Worm (Caenorhabditis elegans) whole organism, dauer: ENCODE results near the gene F23H12.5.

Experiments used
- unc-62 ChIP-seq: sonication (generic microtip); optimal IDR thresholded peaks from 2 replicates; lab custom pipeline; 2017; ENCODE audit warnings: missing biosample characterization, missing genetic modification reagents, missing genetic modification characterization

Gene F23H12.5

DNA sequence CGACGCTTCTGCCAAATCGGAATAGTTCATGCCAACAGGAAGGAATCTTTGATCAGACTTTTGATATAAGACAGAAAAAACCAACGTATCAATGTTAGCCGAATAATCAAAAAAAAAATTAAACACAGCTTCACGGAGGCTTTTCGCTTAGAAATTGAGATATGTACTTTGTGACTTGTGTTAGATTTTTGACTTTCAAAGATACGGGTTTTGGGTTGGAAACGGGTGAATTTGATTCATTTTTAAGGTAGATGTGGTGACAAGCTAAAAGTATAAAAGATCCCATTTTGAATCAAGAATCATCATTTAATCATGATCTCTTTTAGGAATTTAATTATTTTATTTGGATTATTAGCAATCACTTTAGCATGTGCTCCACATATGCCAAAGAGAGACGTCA, 43.9 kb downstream of the F23H12.5 start, which contains the start of gene K01D12.8:
TSS of gene K01D12.8 (plus strand) at position 301 of the 400 bp plus-strand sequence.
- no peak for TF ChIP-seq unc-62 (GFP tag; lab: Kevin White, UChicago)

DNA sequence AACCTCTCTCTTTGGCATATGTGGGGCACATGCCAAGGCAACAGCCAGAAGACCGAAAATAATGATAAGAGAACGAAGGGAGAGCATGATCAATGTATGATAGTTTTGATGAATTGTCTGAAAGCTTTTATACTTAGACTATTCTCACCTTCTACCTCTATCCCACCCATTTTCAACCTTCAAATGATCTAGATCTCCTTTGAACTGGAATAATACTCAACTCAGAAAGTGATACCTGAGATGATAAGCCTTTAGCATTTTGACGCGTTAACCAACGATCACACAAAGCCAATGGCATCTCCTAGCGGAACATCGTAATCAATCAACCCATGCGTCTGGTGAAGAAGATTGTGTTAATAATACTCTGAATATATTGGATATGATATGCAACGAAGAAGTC, 46.1 kb downstream of the F23H12.5 start, which contains the start of gene K01D12.9:
TSS of gene K01D12.9 (minus strand) at position 101 of the 400 bp plus-strand sequence.
- TF ChIP-seq unc-62 (GFP tag; lab: Kevin White, UChicago): no peak

DNA sequence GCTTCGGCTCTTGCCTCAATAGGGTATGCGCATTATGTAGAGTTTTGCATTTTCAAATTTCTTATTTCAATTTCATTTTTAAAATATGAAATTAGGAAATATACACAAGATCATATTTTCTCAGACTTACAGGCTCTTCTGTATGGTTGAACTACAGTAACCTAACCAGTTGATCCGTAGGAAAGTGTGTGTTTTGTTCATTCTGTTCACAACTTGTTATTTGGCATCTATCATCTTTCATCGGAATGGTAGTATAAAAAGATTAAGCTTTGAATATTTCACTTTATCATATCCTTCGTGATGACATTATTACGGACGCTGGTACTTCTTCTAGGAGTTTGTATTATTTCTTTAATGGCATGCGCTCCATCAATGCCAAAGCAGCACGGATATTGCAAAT, 47.5 kb downstream of the F23H12.5 start, which contains the start of gene K01D12.10:
TSS of gene K01D12.10 (plus strand) at position 301 of the 400 bp plus-strand sequence.
- no peak for TF ChIP-seq unc-62 (GFP tag; lab: Kevin White, UChicago)

DNA sequence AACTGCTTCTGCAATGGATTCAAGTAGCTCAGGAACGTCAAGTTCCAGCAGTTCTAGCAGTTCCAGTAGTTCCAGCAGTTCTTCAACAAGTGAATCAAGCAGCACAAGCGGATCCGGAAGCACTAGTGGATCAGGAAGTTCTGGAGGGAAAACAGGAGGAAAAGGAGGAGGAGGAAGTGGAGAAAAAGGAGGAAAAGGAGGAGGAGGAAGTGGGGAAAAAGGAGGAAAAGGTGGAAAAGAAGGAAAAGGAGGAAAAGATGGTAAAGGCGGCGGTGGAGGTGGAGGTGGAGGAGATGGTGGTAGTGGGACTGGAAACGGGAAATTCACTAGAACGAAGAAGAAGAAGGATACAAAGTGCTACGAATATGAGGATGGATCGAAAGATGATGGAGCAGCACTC, 48.1 kb downstream of the F23H12.5 start:
- TF ChIP-seq unc-62 (GFP tag; lab: Kevin White, UChicago): no peak

DNA sequence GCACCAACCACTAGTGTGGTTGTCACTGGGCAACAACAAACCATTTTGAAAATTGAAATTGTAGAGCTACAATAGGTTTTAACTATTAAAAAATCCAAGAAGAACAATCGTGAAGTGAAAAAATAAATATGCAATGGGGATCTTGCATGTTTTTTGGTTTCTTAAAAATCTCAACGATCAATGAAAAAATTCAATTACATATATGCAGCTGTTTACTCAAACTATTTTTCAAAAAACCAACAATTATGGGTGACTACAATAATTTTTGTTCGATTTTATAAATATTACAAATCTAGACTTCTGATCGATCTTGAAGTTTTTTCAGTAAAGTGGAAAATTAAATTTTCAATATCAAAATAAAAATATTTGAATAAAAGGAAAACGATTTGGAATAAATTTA, 50.1 kb downstream of the F23H12.5 start, which contains the start of gene cdr-4:
TSS of gene cdr-4 (minus strand) at position 101 of the 400 bp plus-strand sequence.
- no peak for TF ChIP-seq unc-62 (GFP tag; lab: Kevin White, UChicago)

DNA sequence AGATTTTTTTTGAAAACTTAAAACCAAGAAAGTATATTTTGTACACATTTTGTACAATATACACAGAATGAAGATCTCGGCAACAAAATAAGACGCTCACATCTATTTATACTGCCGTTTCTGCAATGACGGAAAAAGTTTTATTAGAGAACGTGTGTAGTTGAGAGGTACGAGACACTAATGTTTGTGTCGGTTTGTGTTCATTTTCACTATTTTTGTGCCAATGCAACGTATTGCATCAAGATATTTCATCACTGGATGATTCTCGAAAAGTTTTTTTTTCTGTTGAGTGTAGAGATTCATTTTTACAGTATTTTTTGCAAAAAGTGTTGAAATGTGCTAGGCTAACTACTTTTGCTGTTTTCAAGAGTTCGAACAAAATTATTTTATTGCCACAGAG, 50.5 kb downstream of the F23H12.5 start:
- no peak for TF ChIP-seq unc-62 (GFP tag; lab: Kevin White, UChicago)

DNA sequence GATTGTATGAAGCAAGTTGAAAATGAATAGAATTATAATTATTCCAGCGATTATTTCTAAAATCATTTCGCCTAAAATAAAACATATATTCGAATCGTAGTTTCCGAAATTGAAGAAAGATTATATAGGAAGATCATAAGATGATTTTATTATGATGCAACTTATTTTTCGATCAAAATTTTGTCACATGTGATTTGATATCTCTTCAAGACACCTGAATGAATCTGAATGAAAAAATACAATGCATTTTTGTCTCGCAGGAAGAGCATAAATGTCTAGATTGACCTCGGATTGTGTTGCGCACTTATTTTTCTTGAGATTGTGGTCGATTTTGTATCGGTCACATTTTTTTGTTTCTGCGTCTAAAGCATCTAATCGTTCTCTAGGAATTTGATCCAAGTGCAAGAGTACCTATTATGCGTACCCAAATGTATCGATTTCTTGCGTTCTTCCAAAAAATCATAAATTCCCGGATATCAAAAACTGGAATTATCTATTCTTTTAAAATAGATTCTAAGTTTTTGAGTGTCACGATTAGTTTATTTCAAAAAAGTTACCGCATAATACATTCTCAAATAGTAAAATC, 52.1 kb downstream of the F23H12.5 start, which contains the start of gene hrg-2:
TSS of gene hrg-2 (minus strand) at position 98 of the 586 bp plus-strand sequence.
- no peak for TF ChIP-seq unc-62 (GFP tag; lab: Kevin White, UChicago)

DNA sequence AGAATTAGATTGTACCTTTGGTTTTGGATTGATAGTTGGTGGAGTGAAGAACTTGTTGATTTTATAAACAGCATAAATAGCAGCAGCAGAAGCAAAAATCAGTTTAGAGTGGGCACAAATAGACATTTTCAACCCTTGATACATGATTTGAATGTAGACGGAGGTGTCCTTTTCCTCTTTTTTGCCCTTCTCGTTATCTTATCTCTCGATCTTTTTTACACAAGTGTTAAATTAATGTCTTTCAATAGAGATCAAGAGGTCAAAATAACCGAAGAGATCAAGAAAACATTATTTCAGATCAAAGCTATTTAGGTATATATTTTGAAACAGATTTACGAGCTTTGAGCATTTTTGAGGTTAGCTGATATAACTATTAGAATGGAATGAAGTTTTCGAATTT, 53.5 kb downstream of the F23H12.5 start, which contains the start of gene cdr-7:
TSS of gene cdr-7 (minus strand) at position 205 of the 400 bp plus-strand sequence.
- no peak for TF ChIP-seq unc-62 (GFP tag; lab: Kevin White, UChicago)

DNA sequence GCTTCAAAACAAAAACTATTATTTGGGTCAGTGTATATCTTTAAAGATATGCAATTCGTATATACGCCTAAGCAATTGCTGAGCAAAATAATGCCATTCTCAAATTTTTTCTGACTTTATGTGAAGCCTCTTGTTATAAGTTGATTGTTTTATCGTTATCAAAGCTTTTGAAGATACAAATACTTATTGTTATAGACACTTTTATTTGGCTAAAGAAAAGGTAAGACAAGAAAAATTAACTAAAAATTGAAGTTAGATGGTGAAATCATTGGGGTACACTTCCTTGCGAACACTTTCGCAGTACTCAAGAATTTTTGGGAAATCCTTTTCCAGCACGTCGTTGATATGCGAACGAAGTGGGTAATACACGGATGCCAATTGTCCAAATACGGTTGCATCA, 53.9 kb downstream of the F23H12.5 start:
- TF ChIP-seq unc-62 (GFP tag; lab: Kevin White, UChicago): no peak
